Worm (Caenorhabditis elegans): ENCODE data around the gene igdb-2.

DNA sequence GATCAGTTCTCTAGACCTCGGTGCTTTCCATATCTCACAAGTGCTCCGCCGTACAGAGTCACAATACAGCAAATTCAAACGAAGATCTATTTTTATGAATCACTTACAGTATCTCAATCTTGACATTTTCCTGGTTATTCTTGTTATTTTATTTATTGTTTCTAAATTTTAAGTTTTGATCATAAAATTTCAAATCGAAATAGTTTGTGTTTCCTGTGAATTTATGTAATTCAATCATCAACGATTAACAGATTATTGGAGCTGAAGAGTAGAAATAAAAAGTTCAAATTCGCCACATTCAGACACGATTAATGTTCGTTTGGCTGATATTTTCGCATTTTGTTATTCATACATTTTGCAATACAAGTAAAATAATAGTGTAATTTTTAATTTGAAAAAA lies 36.1 kb upstream of the igdb-2 start, which contains the start of gene clec-184:
- TF ChIP-seq ama-1 (optimal IDR thresholded peaks at IDR 0.05) (no peak), F13C5.2 (tag; optimal IDR thresholded peaks at IDR 0.05) (no peak), B0310.2 (tag; optimal IDR thresholded peaks at IDR 0.05) (no peak), tra-4 (tag; optimal IDR thresholded peaks at IDR 0.05) (no peak), hnd-1 (tag; optimal IDR thresholded peaks at IDR 0.05) (no peak), flt-1 (GFP tag; IDR thresholded peaks at IDR 0.05) (no peak), scrt-1 (GFP tag; IDR thresholded peaks at IDR 0.05) (no peak), hmg-4 (GFP tag; optimal IDR thresholded peaks at IDR 0.05) (no peak), aly-1 (tag; optimal IDR thresholded peaks at IDR 0.05) (no peak)

All from whole organism, early embryonic.